Fruit fly (Drosophila melanogaster) Kc167 (cell line): Measurements from ENCODE around the gene CG13449.

Source experiments
- insv ChIP-seq: fragments of >200 bp; optimal IDR thresholded peaks from 3 replicates; lab custom pipeline; 2018; ENCODE audit warnings: missing external identifiers
- psq ChIP-seq: fragments of >200 bp; optimal IDR thresholded peaks from 2 replicates; lab custom pipeline; 2017; ENCODE audit warnings: missing external identifiers
- ttk ChIP-seq: sonication (Bioruptor generic); optimal IDR thresholded peaks from 2 replicates; lab custom pipeline; 2017; ENCODE audit warnings: missing external identifiers

DNA sequence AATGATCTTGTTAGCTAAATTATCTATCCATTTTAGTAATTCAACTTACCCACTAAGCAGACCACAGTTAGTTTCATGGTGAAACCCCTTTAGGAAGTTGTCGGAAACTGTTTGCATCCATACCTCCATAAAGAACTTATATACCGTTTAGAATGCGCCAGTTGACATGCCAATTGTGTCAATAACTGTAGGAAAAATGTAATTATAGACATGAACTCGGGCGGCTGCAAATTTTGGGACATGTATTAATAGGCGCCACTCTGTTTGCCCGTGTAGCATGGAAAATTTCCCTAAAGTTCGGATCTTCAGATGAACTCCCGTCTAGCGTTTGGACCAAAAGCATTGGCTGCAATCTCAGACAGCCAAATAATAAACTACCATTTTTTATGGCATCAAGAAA lies 43.3 kb upstream of the CG13449 start, which contains the start of gene Eig71Ee:
- TF ChIP-seq ttk (lab: Kevin White, UChicago) (no peak), insv (no peak), psq (lab: Kevin White, UChicago) (no peak)
